Worm (Caenorhabditis elegans) whole organism, L1 larva: Measurements from ENCODE around the gene C15C8.6.

Source experiments
- aly-2 ChIP-seq: fragments of 150-350 bp; optimal IDR thresholded peaks from 2 replicates; lab custom pipeline; 2014; ENCODE audit warnings: missing biosample characterization, missing genetic modification characterization
- egl-27 ChIP-seq, 2 experiments: fragments of 150-350 bp in 1 of 2; sonication (generic microtip); optimal IDR thresholded peaks; 3 replicates each; lab custom pipeline; 2017 to 2018; ENCODE audit warnings: missing biosample characterization in 2 of 2, missing genetic modification characterization in 2 of 2, missing genetic modification reagents in 2 of 2
- tbx-2 ChIP-seq: sonication (generic microtip); optimal IDR thresholded peaks from 2 replicates; lab custom pipeline; 2016; ENCODE audit warnings: missing genetic modification characterization, missing compliant biosample characterization

DNA sequence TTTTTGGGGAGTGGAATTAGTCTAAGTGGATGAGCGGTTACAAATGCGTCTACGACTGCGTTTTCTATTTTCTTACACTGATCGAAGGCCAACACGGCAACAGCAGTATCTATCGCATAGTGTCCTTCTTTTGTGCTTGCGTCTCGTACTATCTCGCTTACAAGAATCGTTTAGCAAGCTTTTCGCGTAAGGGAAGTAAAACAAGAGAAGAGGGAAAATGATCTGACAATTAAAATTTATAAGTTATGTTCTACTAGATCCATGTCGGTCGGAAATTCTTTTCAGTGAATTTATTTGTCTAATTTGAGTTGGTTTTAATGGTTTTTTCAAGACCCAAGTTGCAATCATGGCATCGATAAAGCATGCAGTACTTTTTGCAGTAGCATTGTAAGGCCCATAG, 35.7 kb upstream of the C15C8.6 start, which contains the start of gene fkb-4:
- TF ChIP-seq aly-2 (tag; lab: Kevin White, UChicago) (no peak), egl-27 (tag; optimal IDR thresholded peaks at IDR 0.05; lab: Kevin White, UChicago) (no peak), tbx-2 (tag; lab: Kevin White, UChicago) (no peak)
